Worm (Caenorhabditis elegans): ENCODE results near the gene ace-4.

The ace-4 gene

ce11 chrII:14249489-14249888 lies 51.6 kb downstream of the ace-4 start (continued):
- TF ChIP-seq lin-14 (GFP tag; optimal IDR thresholded peaks at IDR 0.05) (peak; percentile 74), ceh-82 (tag; optimal IDR thresholded peaks at IDR 0.05) (peak; percentile 4 to 64 (median 37)), unc-130 (tag; optimal IDR thresholded peaks at IDR 0.05) (no peak), pag-3 (tag; optimal IDR thresholded peaks at IDR 0.05; ENCODE audit: borderline replicate concordance, insufficient read depth) (no peak), hlh-4 (tag; optimal IDR thresholded peaks at IDR 0.05) (no peak), nhr-76 (tag; optimal IDR thresholded peaks at IDR 0.05) (no peak), tbx-2 (tag; optimal IDR thresholded peaks at IDR 0.05) (peak; percentile 35), nhr-237 (tag; optimal IDR thresholded peaks at IDR 0.05) (no peak), efl-1 (optimal IDR thresholded peaks at IDR 0.05) (peak; percentile 55 to 60), efl-1 (GFP tag; optimal IDR thresholded peaks at IDR 0.05 in 1 of 2) (peak; percentile 62 to 95), mab-9 (GFP tag; IDR thresholded peaks at IDR 0.05) (no peak), unc-62 (GFP tag; optimal IDR thresholded peaks at IDR 0.05) (no peak), isw-1 (GFP tag; IDR thresholded peaks at IDR 0.05) (no peak), lin-35 (GFP tag; optimal IDR thresholded peaks at IDR 0.05) (peak; percentile 63 to 65), nhr-28 (tag; optimal IDR thresholded peaks at IDR 0.05) (no peak), lir-3 (tag; optimal IDR thresholded peaks at IDR 0.05; ENCODE audit: poor library complexity) (peak; percentile 17), blmp-1 (tag; optimal IDR thresholded peaks at IDR 0.05) (peak; percentile 32), dpl-1 (GFP tag; optimal IDR thresholded peaks at IDR 0.05) (peak in 2 of 3 experiments; percentile 48 to 57), unc-98 (GFP tag; IDR thresholded peaks at IDR 0.05) (no peak), Y116A8C.19 (tag; optimal IDR thresholded peaks at IDR 0.05; ENCODE audit: borderline replicate concordance) (no peak), lsy-2 (tag; optimal IDR thresholded peaks at IDR 0.05) (peak; percentile 40 to 54), aha-1 (tag; optimal IDR thresholded peaks at IDR 0.05) (no peak), pax-3 (tag; optimal IDR thresholded peaks at IDR 0.05) (no peak), rnt-1 (tag; optimal IDR thresholded peaks at IDR 0.05) (peak; percentile 34), ceh-8 (GFP tag; optimal IDR thresholded peaks at IDR 0.05) (no peak), lin-13 (GFP tag; optimal IDR thresholded peaks at IDR 0.05) (no peak), swsn-7 (tag; optimal IDR thresholded peaks at IDR 0.05) (peak; percentile 50), nhr-85 (tag) (no peak), fos-1 (tag; optimal IDR thresholded peaks at IDR 0.05) (no peak), C04F5.9 (tag; optimal IDR thresholded peaks at IDR 0.05) (no peak), vab-15 (tag; optimal IDR thresholded peaks at IDR 0.05) (no peak)

ce11 chrII:14250147-14250965 lies 52.5 kb downstream of the ace-4 start, which contains the start of gene hmg-1.1:
TSS of gene hmg-1.1 (plus strand) at chrII:14250695.
- TF ChIP-seq unc-98 (GFP tag; IDR thresholded peaks at IDR 0.05) (no peak; the same call in 1 of the 2 replicates), nhr-47 (tag; optimal IDR thresholded peaks at IDR 0.05) (peak; percentile 67), nhr-19 (GFP tag; conservative IDR thresholded peaks at IDR 0.05) (peak; percentile 47), grh-1 (GFP tag; IDR thresholded peaks at IDR 0.05) (no peak), ztf-11 (tag; optimal IDR thresholded peaks at IDR 0.05) (peak in 1 of 2 experiments; percentile 63), hpl-2 (GFP tag; optimal IDR thresholded peaks at IDR 0.05) (no peak), mef-2 (tag; optimal IDR thresholded peaks at IDR 0.05) (no peak), skn-1 (tag; optimal IDR thresholded peaks at IDR 0.05) (no peak), xbp-1 (tag; optimal IDR thresholded peaks at IDR 0.05) (peak; percentile 57), tbx-2 (tag; optimal IDR thresholded peaks at IDR 0.05) (peak; percentile 70), ceh-82 (tag; optimal IDR thresholded peaks at IDR 0.05) (peak in 2 of 3 experiments; percentile 26 to 79), blmp-1 (tag; optimal IDR thresholded peaks at IDR 0.05) (peak; percentile 71), vab-15 (tag; optimal IDR thresholded peaks at IDR 0.05) (no peak), pqm-1 (tag; optimal IDR thresholded peaks at IDR 0.05) (no peak), fkh-10 (GFP tag; optimal IDR thresholded peaks at IDR 0.05) (no peak), dpl-1 (GFP tag; optimal IDR thresholded peaks at IDR 0.05) (peak; percentile 54 to 64 (median 64)), lin-35 (GFP tag; optimal IDR thresholded peaks at IDR 0.05) (peak; percentile 70 to 79), unc-86 (tag; optimal IDR thresholded peaks at IDR 0.05) (peak; percentile 64), dsc-1 (tag; optimal IDR thresholded peaks at IDR 0.05) (peak; percentile 57), nhr-12 (tag; optimal IDR thresholded peaks at IDR 0.05) (no peak), alr-1 (tag; optimal IDR thresholded peaks at IDR 0.05; ENCODE audit: borderline replicate concordance) (no peak), nhr-84 (tag; optimal IDR thresholded peaks at IDR 0.05) (no peak), nhr-76 (tag; optimal IDR thresholded peaks at IDR 0.05) (no peak), mep-1 (tag; optimal IDR thresholded peaks at IDR 0.05) (peak; percentile 74), mab-9 (GFP tag; IDR thresholded peaks at IDR 0.05) (0 out of 2 replicates have a peak, but pooled peaks have one; percentile 5), sptf-1 (tag; optimal IDR thresholded peaks at IDR 0.05) (no peak), swsn-7 (tag; optimal IDR thresholded peaks at IDR 0.05) (peak; percentile 77), Y116A8C.19 (tag; optimal IDR thresholded peaks at IDR 0.05; ENCODE audit: borderline replicate concordance) (no peak), F16B12.6 (tag; optimal IDR thresholded peaks at IDR 0.05) (peak; percentile 38)

Data from whole organism, L1 larva.